Worm (Caenorhabditis elegans): ENCODE results near the gene Y38H6C.13.
"Not testable (repeated sequence)": the region's sequence is repeated elsewhere in the genome, so short reads cannot be mapped to it uniquely, and the experiment has no call there.

The Y38H6C.13 gene

ce11 chrV:20566454-20566853, 38.9 kb downstream of the Y38H6C.13 start, which contains the start of gene F26F2.3:
TSS of gene F26F2.3 (minus strand) at chrV:20566554.
- TF ChIP-seq nhr-28 (tag; optimal IDR thresholded peaks at IDR 0.05) (no peak), madf-9 (GFP tag; conservative IDR thresholded peaks at IDR 0.05) (no peak), hlh-30 (tag; optimal IDR thresholded peaks at IDR 0.05; ENCODE audit: insufficient read depth) (no peak), ztf-11 (tag; optimal IDR thresholded peaks at IDR 0.05) (no peak), nhr-111 (GFP tag; optimal IDR thresholded peaks at IDR 0.05) (no peak), T20F7.1 (GFP tag; optimal IDR thresholded peaks at IDR 0.05) (no peak), mxl-3 (GFP tag; optimal IDR thresholded peaks at IDR 0.05) (no peak), nhr-11 (tag; optimal IDR thresholded peaks at IDR 0.05) (no peak), Y75B8A.6 (GFP tag; IDR thresholded peaks at IDR 0.05) (no peak), F26F4.8 (GFP tag; conservative IDR thresholded peaks at IDR 0.05) (no peak), php-3 (GFP tag; IDR thresholded peaks at IDR 0.05) (no peak), Y5F2A.4 (GFP tag; optimal IDR thresholded peaks at IDR 0.05) (no peak), T26A8.4 (GFP tag; IDR thresholded peaks at IDR 0.05) (no peak), D1046.2 (GFP tag; IDR thresholded peaks at IDR 0.05) (no peak), madf-5 (GFP tag; IDR thresholded peaks at IDR 0.05) (no peak), spr-1 (tag; optimal IDR thresholded peaks at IDR 0.05) (no peak), ctbp-1 (GFP tag; IDR thresholded peaks at IDR 0.05) (no peak), dve-1 (tag; optimal IDR thresholded peaks at IDR 0.05; ENCODE audit: insufficient read depth) (no peak), daf-16 (GFP tag; optimal IDR thresholded peaks at IDR 0.05) (no peak), daf-16 (tag; optimal IDR thresholded peaks at IDR 0.05) (no peak)

ce11 chrV:20568995-20569394, 41.4 kb downstream of the Y38H6C.13 start, which contains the start of gene F26F2.4:
TSS of gene F26F2.4 (plus strand) at chrV:20569295.
- TF ChIP-seq daf-12 (tag; optimal IDR thresholded peaks at IDR 0.05); nhr-111 (GFP tag; optimal IDR thresholded peaks at IDR 0.05); zip-11 (GFP tag; IDR thresholded peaks at IDR 0.05): not testable (repeated sequence)

- no peak for TF ChIP-seq F26F4.8 (GFP tag; conservative IDR thresholded peaks at IDR 0.05)
- TF ChIP-seq snpc-4 (tag; optimal IDR thresholded peaks at IDR 0.05) = no peak
- no peak for TF ChIP-seq madf-5 (GFP tag; IDR thresholded peaks at IDR 0.05)
- no peak for TF ChIP-seq mdt-29 (GFP tag; IDR thresholded peaks at IDR 0.05)
- TF ChIP-seq dpl-1 (GFP tag; optimal IDR thresholded peaks at IDR 0.05) = no peak
- TF ChIP-seq nhr-102 (tag; optimal IDR thresholded peaks at IDR 0.05) = no peak
- no peak for TF ChIP-seq saeg-2 (GFP tag; IDR thresholded peaks at IDR 0.05)
- TF ChIP-seq hlh-11 (tag; optimal IDR thresholded peaks at IDR 0.05) = no peak
- no peak for TF ChIP-seq gei-8 (GFP tag; optimal IDR thresholded peaks at IDR 0.05)
- no peak for TF ChIP-seq nhr-11 (tag; optimal IDR thresholded peaks at IDR 0.05)
- TF ChIP-seq cey-2 (tag; optimal IDR thresholded peaks at IDR 0.05; ENCODE audit: borderline replicate concordance, insufficient read depth) = no peak
- no peak for TF ChIP-seq mxl-3 (GFP tag; optimal IDR thresholded peaks at IDR 0.05)
- TF ChIP-seq nhr-6 (tag; optimal IDR thresholded peaks at IDR 0.05) = no peak
Measured at ce11 chrV:20573392-20573791, 45.8 kb downstream of the Y38H6C.13 start, which contains the start of gene F26F2.5. TSS of gene F26F2.5 (plus strand) at chrV:20573692.

- TF ChIP-seq unc-62 (GFP tag; optimal IDR thresholded peaks at IDR 0.05 in 1 of 2) = peak in 1 of 2 experiments; percentile 11
- TF ChIP-seq unc-62 (tag; optimal IDR thresholded peaks at IDR 0.05) = no peak
- no peak for TF ChIP-seq ZK337.2 (GFP tag; IDR thresholded peaks at IDR 0.05)
Measured at ce11 chrV:20574314-20574713, 46.7 kb downstream of the Y38H6C.13 start, which contains the start of gene clec-263. TSS of gene clec-263 (plus strand) at chrV:20574614.

ce11 chrV:20574872-20575271, 47.3 kb downstream of the Y38H6C.13 start:
- TF ChIP-seq unc-62 (GFP tag; optimal IDR thresholded peaks at IDR 0.05 in 1 of 2) = peak in 1 of 2 experiments; percentile 97
- no peak for TF ChIP-seq unc-62 (tag; optimal IDR thresholded peaks at IDR 0.05)
- TF ChIP-seq lir-3 (tag; optimal IDR thresholded peaks at IDR 0.05) = no peak
- no peak for TF ChIP-seq fos-1 (tag; optimal IDR thresholded peaks at IDR 0.05)
- no peak for TF ChIP-seq ctbp-1 (GFP tag; IDR thresholded peaks at IDR 0.05)
- no peak for TF ChIP-seq pqm-1 (tag; optimal IDR thresholded peaks at IDR 0.05)
- TF ChIP-seq R02D3.7 (tag; optimal IDR thresholded peaks at IDR 0.05) = no peak
- TF ChIP-seq pha-4 (GFP tag; IDR thresholded peaks at IDR 0.05) = no peak
- TF ChIP-seq pha-4 (tag; optimal IDR thresholded peaks at IDR 0.05) = no peak

Data from whole organism, L4 larva.